Worm (Caenorhabditis elegans) whole organism, L4 larva: ENCODE measurements around the gene arle-14.
A peak's percentile ranks its signal among the peaks of the same experiment; 100 is the strongest.

ENCODE experiments used
- F10B5.3 ChIP-seq: sonication (generic microtip); optimal IDR thresholded peaks from 2 replicates; lab custom pipeline; 2016; ENCODE audit warnings: mild to moderate bottlenecking, missing genetic modification characterization, missing compliant biosample characterization
- F37D6.2 ChIP-seq: sonication (generic microtip); optimal IDR thresholded peaks from 2 replicates; lab custom pipeline; 2016; ENCODE audit warnings: mild to moderate bottlenecking, missing genetic modification characterization, missing compliant biosample characterization
- T26A8.4 ChIP-seq: fragments of 200-800 bp; sonication (Bioruptor generic); IDR thresholded peaks from 2 replicates; pipeline ENCODE4 v1.3.6; 2022; ENCODE audit warnings: missing genetic modification characterization, missing compliant biosample characterization
- Y75B8A.6 ChIP-seq: fragments of 200-800 bp; sonication (Bioruptor generic); IDR thresholded peaks from 2 replicates; pipeline ENCODE4 v1.3.6; 2022; ENCODE audit warnings: missing genetic modification reagents, missing genetic modification characterization, missing compliant biosample characterization
- ZK337.2 ChIP-seq: fragments of 200-800 bp; sonication (Bioruptor generic); IDR thresholded peaks from 2 replicates; pipeline ENCODE4 v1.3.6; 2022; ENCODE audit warnings: missing genetic modification reagents, missing genetic modification characterization, missing compliant biosample characterization
- aha-1 ChIP-seq: fragments of 150-350 bp; peaks from one replicate; lab custom pipeline; 2014; ENCODE audit warnings: missing biosample characterization, missing genetic modification characterization
- arid-1 ChIP-seq: fragments of 200-800 bp; sonication (Bioruptor generic); conservative IDR thresholded peaks from 2 replicates; pipeline ENCODE4 v1.3.6; 2022; ENCODE audit warnings: missing genetic modification reagents, missing genetic modification characterization, missing compliant biosample characterization
- attf-4 ChIP-seq: sonication (generic microtip); optimal IDR thresholded peaks from 3 replicates; lab custom pipeline; 2017; ENCODE audit warnings: missing biosample characterization, missing genetic modification characterization
- ceh-20 ChIP-seq: fragments of 200-800 bp; sonication (Bioruptor generic); IDR thresholded peaks from 2 replicates; pipeline ENCODE4 v1.3.6; 2022; ENCODE audit warnings: missing genetic modification reagents, missing genetic modification characterization, missing compliant biosample characterization
- ceh-44 ChIP-seq: fragments of 200-800 bp; sonication (Bioruptor generic); IDR thresholded peaks from 2 replicates; pipeline ENCODE4 v1.3.6; 2022; ENCODE audit warnings: missing genetic modification reagents, missing genetic modification characterization, missing compliant biosample characterization
- ceh-62 ChIP-seq: sonication (generic microtip); optimal IDR thresholded peaks from 2 replicates; lab custom pipeline; 2017; ENCODE audit warnings: missing biosample characterization, missing genetic modification characterization
- ces-1 ChIP-seq: fragments of 150-350 bp; sonication (generic microtip); optimal IDR thresholded peaks from 4 replicates; lab custom pipeline; 2014; ENCODE audit warnings: missing biosample characterization, missing genetic modification reagents, missing genetic modification characterization
- ctbp-1 ChIP-seq: fragments of 200-800 bp; sonication (Bioruptor generic); IDR thresholded peaks from 2 replicates; pipeline ENCODE4 v1.3.6; 2022; ENCODE audit warnings: missing genetic modification reagents, missing genetic modification characterization, missing compliant biosample characterization
- daf-8 ChIP-seq: fragments of 200-800 bp; sonication (Bioruptor generic); IDR thresholded peaks from 2 replicates; pipeline ENCODE4 v1.3.6; 2022; ENCODE audit warnings: missing genetic modification characterization, missing compliant biosample characterization
- dmd-6 ChIP-seq: fragments of 200-800 bp; sonication (Bioruptor generic); IDR thresholded peaks from 2 replicates; pipeline ENCODE4 v1.3.6; 2022; ENCODE audit warnings: missing genetic modification reagents, missing genetic modification characterization, missing compliant biosample characterization
- dmd-8 ChIP-seq: fragments of 200-800 bp; sonication (Bioruptor generic); IDR thresholded peaks from 2 replicates; pipeline ENCODE4 v1.3.6; 2022; ENCODE audit warnings: missing genetic modification characterization, missing compliant biosample characterization
- dmd-9 ChIP-seq: fragments of 200-800 bp; sonication (Bioruptor generic); IDR thresholded peaks from 2 replicates; pipeline ENCODE4 v1.3.6; 2022; ENCODE audit warnings: missing genetic modification reagents, missing genetic modification characterization, missing compliant biosample characterization
- dpl-1 ChIP-seq: fragments of 150-350 bp; optimal IDR thresholded peaks from 2 replicates; lab custom pipeline; 2014; ENCODE audit warnings: missing biosample characterization, missing genetic modification reagents, missing genetic modification characterization
- fos-1 ChIP-seq: fragments of 150-350 bp; optimal IDR thresholded peaks from 2 replicates; lab custom pipeline; 2014; ENCODE audit warnings: missing biosample characterization, missing genetic modification characterization
- hif-1 ChIP-seq, 2 experiments: sonication (generic microtip); optimal IDR thresholded peaks; 2 replicates each; lab custom pipeline; 2016 to 2017; ENCODE audit warnings: missing compliant biosample characterization in 2 of 2, missing genetic modification characterization in 2 of 2, missing genetic modification reagents in 2 of 2, missing genotype in 2 of 2, mild to moderate bottlenecking in 1 of 2
- hlh-11 ChIP-seq: fragments of 200-800 bp; sonication (Bioruptor generic); optimal IDR thresholded peaks from 2 replicates; lab custom pipeline; 2018; ENCODE audit warnings: mild to moderate bottlenecking, missing genetic modification characterization, missing compliant biosample characterization
- hlh-30 ChIP-seq: sonication (generic microtip); optimal IDR thresholded peaks from 2 replicates; lab custom pipeline; 2017; ENCODE audit warnings: antibody characterized with exemption, mild to moderate bottlenecking, missing genetic modification characterization, missing compliant biosample characterization; ENCODE audit not compliant: insufficient read depth
- jun-1 ChIP-seq: fragments of 150-350 bp; optimal IDR thresholded peaks from 2 replicates; lab custom pipeline; 2014; ENCODE audit warnings: missing biosample characterization, missing genetic modification reagents, missing genetic modification characterization
- lin-1 ChIP-seq: fragments of 200-800 bp; sonication (Bioruptor generic); IDR thresholded peaks from 2 replicates; pipeline ENCODE4 v1.3.6; 2022; ENCODE audit warnings: missing genetic modification reagents, missing genetic modification characterization, missing compliant biosample characterization
- lsy-2 ChIP-seq, 2 experiments: fragments of 150-350 bp in 1 of 2; sonication (generic microtip) in 1 of 2; optimal IDR thresholded peaks; 2 replicates each; lab custom pipeline; 2014 to 2017; ENCODE audit warnings: missing biosample characterization in 2 of 2, missing genetic modification characterization in 2 of 2
- madf-5 ChIP-seq, 2 experiments: fragments of 200-800 bp; sonication (Bioruptor generic); IDR thresholded peaks; 2 replicates each; pipeline ENCODE4 v1.3.6; 2022; ENCODE audit warnings: missing compliant biosample characterization in 2 of 2, missing genetic modification characterization in 2 of 2
- madf-9 ChIP-seq: fragments of 200-800 bp; sonication (Bioruptor generic); conservative IDR thresholded peaks from 2 replicates; pipeline ENCODE4 v1.3.6; 2022; ENCODE audit warnings: missing genetic modification reagents, missing genetic modification characterization, missing compliant biosample characterization
- mdt-29 ChIP-seq: fragments of 200-800 bp; sonication (Bioruptor generic); IDR thresholded peaks from 2 replicates; pipeline ENCODE4 v1.3.6; 2022; ENCODE audit warnings: missing genetic modification reagents, missing genetic modification characterization, missing compliant biosample characterization
- mep-1 ChIP-seq: fragments of 150-350 bp; sonication (generic microtip); optimal IDR thresholded peaks from 3 replicates; lab custom pipeline; 2014; ENCODE audit warnings: missing biosample characterization, missing genetic modification characterization
- mes-2 ChIP-seq: sonication (generic microtip); optimal IDR thresholded peaks from 2 replicates; lab custom pipeline; 2016; ENCODE audit warnings: missing genotype, mild to moderate bottlenecking, missing genetic modification characterization, missing compliant biosample characterization; ENCODE audit not compliant: poor library complexity, severe bottlenecking
- mxl-2 ChIP-seq: fragments of 200-800 bp; sonication (Bioruptor generic); conservative IDR thresholded peaks from 2 replicates; pipeline ENCODE4 v1.3.6; 2022; ENCODE audit warnings: missing genetic modification reagents, missing genetic modification characterization, missing compliant biosample characterization
- mxl-3 ChIP-seq: fragments of 200-800 bp; sonication (Bioruptor generic); optimal IDR thresholded peaks from 2 replicates; lab custom pipeline; 2018; ENCODE audit warnings: mild to moderate bottlenecking, missing genetic modification characterization, missing compliant biosample characterization
- nhr-10 ChIP-seq: fragments of 150-350 bp; optimal IDR thresholded peaks from 2 replicates; lab custom pipeline; 2014; ENCODE audit warnings: missing biosample characterization, missing genetic modification characterization
- nhr-111 ChIP-seq: fragments of 200-800 bp; sonication (Bioruptor generic); optimal IDR thresholded peaks from 2 replicates; lab custom pipeline; 2018; ENCODE audit warnings: mild to moderate bottlenecking, missing genetic modification characterization, missing compliant biosample characterization
- nhr-25 ChIP-seq: sonication (generic microtip); optimal IDR thresholded peaks from 2 replicates; lab custom pipeline; 2017; ENCODE audit warnings: missing genetic modification characterization, mild to moderate bottlenecking, missing compliant biosample characterization, antibody characterized with exemption, moderate library complexity, borderline replicate concordance; ENCODE audit not compliant: insufficient read depth
- nhr-41 ChIP-seq: fragments of 200-800 bp; sonication (Bioruptor generic); IDR thresholded peaks from 2 replicates; pipeline ENCODE4 v1.3.6; 2022; ENCODE audit warnings: missing genetic modification reagents, missing genetic modification characterization, missing compliant biosample characterization
- nhr-6 ChIP-seq: fragments of 150-350 bp; optimal IDR thresholded peaks from 2 replicates; lab custom pipeline; 2014; ENCODE audit warnings: missing biosample characterization, missing genetic modification characterization
- nhr-77 ChIP-seq: fragments of 150-350 bp; optimal IDR thresholded peaks from 2 replicates; lab custom pipeline; 2014; ENCODE audit warnings: missing biosample characterization, missing genetic modification characterization
- saeg-2 ChIP-seq: fragments of 200-800 bp; sonication (Bioruptor generic); IDR thresholded peaks from 2 replicates; pipeline ENCODE4 v1.3.6; 2022; ENCODE audit warnings: missing genetic modification reagents, missing genetic modification characterization, missing compliant biosample characterization
- sdz-12 ChIP-seq: fragments of 200-800 bp; sonication (Bioruptor generic); optimal IDR thresholded peaks from 2 replicates; lab custom pipeline; 2018; ENCODE audit warnings: mild to moderate bottlenecking, missing genetic modification characterization, missing compliant biosample characterization
- set-16 ChIP-seq: fragments of 200-800 bp; sonication (Bioruptor generic); IDR thresholded peaks from 2 replicates; pipeline ENCODE4 v1.3.6; 2022; ENCODE audit warnings: missing genetic modification reagents, missing genetic modification characterization, missing compliant biosample characterization
- skn-1 ChIP-seq: fragments of 150-350 bp; optimal IDR thresholded peaks from 2 replicates; lab custom pipeline; 2014; ENCODE audit warnings: missing biosample characterization, missing genetic modification characterization
- spr-1 ChIP-seq: sonication (generic microtip); optimal IDR thresholded peaks from 2 replicates; lab custom pipeline; 2016; ENCODE audit warnings: mild to moderate bottlenecking, missing genetic modification characterization, missing compliant biosample characterization
- spr-3 ChIP-seq: fragments of 200-800 bp; sonication (Bioruptor generic); optimal IDR thresholded peaks from 2 replicates; lab custom pipeline; 2018; ENCODE audit warnings: mild to moderate bottlenecking, missing genetic modification characterization, missing compliant biosample characterization
- tag-97 ChIP-seq: fragments of 200-800 bp; sonication (Bioruptor generic); IDR thresholded peaks from 2 replicates; pipeline ENCODE4 v1.3.6; 2022; ENCODE audit warnings: missing genetic modification characterization, missing compliant biosample characterization
- vab-7 ChIP-seq: fragments of 200-800 bp; sonication (Bioruptor generic); IDR thresholded peaks from 2 replicates; pipeline ENCODE4 v1.3.6; 2022; ENCODE audit warnings: missing genetic modification reagents, missing genetic modification characterization, missing compliant biosample characterization
- zfp-2 ChIP-seq: sonication (generic microtip); optimal IDR thresholded peaks from 2 replicates; lab custom pipeline; 2016; ENCODE audit warnings: mild to moderate bottlenecking, missing genetic modification characterization, missing compliant biosample characterization
- zip-11 ChIP-seq: fragments of 200-800 bp; sonication (Bioruptor generic); IDR thresholded peaks from 2 replicates; pipeline ENCODE4 v1.3.6; 2022; ENCODE audit warnings: missing genetic modification characterization, missing compliant biosample characterization
- zip-2 ChIP-seq: fragments of 150-350 bp; optimal IDR thresholded peaks from 2 replicates; lab custom pipeline; 2014; ENCODE audit warnings: missing biosample characterization, missing genetic modification characterization
- ztf-11 ChIP-seq: fragments of 150-350 bp; optimal IDR thresholded peaks from 2 replicates; lab custom pipeline; 2014; ENCODE audit warnings: missing biosample characterization, missing genetic modification characterization

Gene arle-14

DNA sequence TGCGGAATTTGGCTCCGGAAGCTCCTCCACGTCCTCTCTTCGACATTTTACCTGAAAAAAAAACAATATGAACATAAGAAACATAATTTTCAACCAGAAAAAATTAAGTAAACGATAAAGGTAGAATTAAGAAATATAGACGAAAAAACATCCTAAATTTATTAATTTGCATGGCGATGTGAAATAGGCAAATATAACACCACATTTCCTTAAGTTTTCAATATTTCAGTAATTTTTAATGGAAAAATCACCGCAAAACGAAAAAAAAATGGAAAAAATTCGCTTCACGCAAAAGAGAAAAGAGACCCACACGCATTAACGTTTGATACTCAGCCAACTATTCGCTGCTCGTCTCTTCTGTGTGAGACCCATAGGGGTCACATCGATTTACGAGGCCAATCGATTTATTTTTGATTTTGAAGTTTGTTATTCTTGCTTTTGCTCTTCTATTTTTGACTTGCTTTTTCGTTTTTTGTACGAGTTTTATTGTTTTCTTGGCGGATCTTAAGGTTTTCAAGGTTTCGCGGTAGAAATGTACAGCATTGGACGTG lies 13.4 kb downstream of the arle-14 start, which contains the start of gene rpl-23:
TSS of gene rpl-23 (minus strand) at position 51 of the 551 bp plus-strand sequence.
- TF ChIP-seq saeg-2 (0 out of 2 replicates have a peak, but pooled peaks have one; percentile 14), jun-1 (tag; lab: Kevin White, UChicago) (peak; percentile 27), zfp-2 (tag; lab: Kevin White, UChicago) (peak; percentile 70), dmd-8 (no peak), arid-1 (peak; percentile 74; the same call in 1 of the 2 replicates), ctbp-1 (GFP tag; lab: Robert Waterston, UW) (peak; percentile 49; the same call in 1 of the 2 replicates), hlh-11 (peak; percentile 77), mes-2 (peak; percentile 92), sdz-12 (GFP tag; lab: Kevin White, UChicago) (no peak), zip-2 (tag; lab: Kevin White, UChicago) (peak; percentile 29), zip-11 (GFP tag; lab: Robert Waterston, UW) (no peak), lin-1 (GFP tag; lab: Robert Waterston, UW) (no peak), F37D6.2 (tag; lab: Kevin White, UChicago) (peak; percentile 59), Y75B8A.6 (no peak), T26A8.4 (peak; percentile 84), madf-5 (GFP tag; IDR thresholded peaks at IDR 0.05; lab: Robert Waterston, UW) (no peak), nhr-6 (peak; percentile 73), dmd-6 (peak; percentile 62), dmd-9 (GFP tag; lab: Robert Waterston, UW) (no peak), ces-1 (GFP tag; lab: Kevin White, UChicago) (peak; percentile 63), ceh-20 (GFP tag; lab: Robert Waterston, UW) (peak; percentile 52; the same call in 1 of the 2 replicates), hif-1 (tag; optimal IDR thresholded peaks at IDR 0.05; lab: Kevin White, UChicago) (peak in 1 of 2 experiments; percentile 77), mxl-2 (no peak), skn-1 (tag; lab: Kevin White, UChicago) (no peak), fos-1 (tag; lab: Kevin White, UChicago) (no peak), ceh-62 (tag; lab: Kevin White, UChicago) (no peak), vab-7 (GFP tag; lab: Robert Waterston, UW) (peak; percentile 61), mdt-29 (GFP tag; lab: Robert Waterston, UW) (no peak), nhr-41 (GFP tag; lab: Robert Waterston, UW) (no peak), madf-9 (GFP tag; lab: Robert Waterston, UW) (no peak; the same call in 1 of the 2 replicates), nhr-25 (tag; lab: Kevin White, UChicago) (peak; percentile 36), daf-8 (no peak), ceh-44 (peak; percentile 40; the same call in 1 of the 2 replicates), mep-1 (peak; percentile 96), hlh-30 (tag; lab: Kevin White, UChicago) (peak; percentile 92), F10B5.3 (tag; lab: Kevin White, UChicago) (no peak), ztf-11 (tag; lab: Kevin White, UChicago) (no peak), set-16 (GFP tag; lab: Robert Waterston, UW) (no peak), aha-1 (peak; percentile 97), nhr-10 (no peak), mxl-3 (GFP tag; lab: Kevin White, UChicago) (no peak), nhr-111 (no peak), ZK337.2 (GFP tag; lab: Robert Waterston, UW) (0 out of 2 replicates have a peak, but pooled peaks have one; percentile 23), dpl-1 (GFP tag; lab: Kevin White, UChicago) (peak; percentile 88), spr-3 (no peak), nhr-77 (tag; lab: Kevin White, UChicago) (peak; percentile 96), spr-1 (tag; lab: Kevin White, UChicago) (peak; percentile 15), lsy-2 (tag; optimal IDR thresholded peaks at IDR 0.05; lab: Kevin White, UChicago) (peak; percentile 83 to 96), tag-97 (no peak), attf-4 (no peak)
